Worm (Caenorhabditis elegans): ENCODE measurements around the gene F37B4.10.

- no peak for TF ChIP-seq pha-4 (tag; optimal IDR thresholded peaks at IDR 0.05)
- no peak for TF ChIP-seq ztf-16 (tag; optimal IDR thresholded peaks at IDR 0.05)
- no peak for TF ChIP-seq ceh-9 (tag; optimal IDR thresholded peaks at IDR 0.05)
- no peak for TF ChIP-seq tbx-2 (tag; optimal IDR thresholded peaks at IDR 0.05)
Observed at ce11 chrV:2922594-2922993, 45.2 kb upstream of the F37B4.10 start, which contains the start of gene srh-38.

Data from whole organism, late embryonic.